Worm (Caenorhabditis elegans) whole organism, early embryonic: Measurements from ENCODE around the gene F55A11.11.

Experiments
- F13C5.2 ChIP-seq: sonication (generic microtip); optimal IDR thresholded peaks from 2 replicates; lab custom pipeline; 2017; ENCODE audit warnings: mild to moderate bottlenecking, missing genetic modification characterization, inconsistent platforms, missing compliant biosample characterization
- aly-1 ChIP-seq: sonication (generic microtip); optimal IDR thresholded peaks from 2 replicates; lab custom pipeline; 2016; ENCODE audit warnings: missing genetic modification characterization, missing compliant biosample characterization
- ama-1 ChIP-seq: fragments of 150-350 bp; optimal IDR thresholded peaks from 2 replicates; lab custom pipeline; 2014
- ceh-36 ChIP-seq: sonication (generic microtip); optimal IDR thresholded peaks from 2 replicates; lab custom pipeline; 2016; ENCODE audit warnings: missing genetic modification characterization, inconsistent platforms, missing compliant biosample characterization
- flt-1 ChIP-seq: fragments of 200-800 bp; sonication (Bioruptor generic); IDR thresholded peaks from 2 replicates; pipeline ENCODE4 v1.3.6; 2022; ENCODE audit warnings: missing genetic modification characterization, missing compliant biosample characterization
- hmg-4 ChIP-seq: fragments of 200-800 bp; sonication (Bioruptor generic); optimal IDR thresholded peaks from 2 replicates; lab custom pipeline; 2018; ENCODE audit warnings: mild to moderate bottlenecking, missing genetic modification characterization, missing compliant biosample characterization
- pes-1 ChIP-seq: fragments of 200-800 bp; sonication (Bioruptor generic); IDR thresholded peaks from 2 replicates; pipeline ENCODE4 v1.3.6; 2022; ENCODE audit warnings: missing genetic modification reagents, missing genetic modification characterization, missing compliant biosample characterization
- scrt-1 ChIP-seq: fragments of 200-800 bp; sonication (Bioruptor generic); IDR thresholded peaks from 2 replicates; pipeline ENCODE4 v1.3.6; 2022; ENCODE audit warnings: missing genetic modification characterization, missing compliant biosample characterization
- sea-1 ChIP-seq: fragments of 200-800 bp; sonication (Bioruptor generic); conservative IDR thresholded peaks from 2 replicates; pipeline ENCODE4 v1.3.6; 2022; ENCODE audit warnings: missing genetic modification characterization, missing compliant biosample characterization
- tbx-11 ChIP-seq: fragments of 200-800 bp; sonication (Bioruptor generic); IDR thresholded peaks from 2 replicates; pipeline ENCODE4 v1.3.6; 2022; ENCODE audit warnings: missing genetic modification characterization, missing compliant biosample characterization
- tbx-37 ChIP-seq: fragments of 200-800 bp; sonication (Bioruptor generic); conservative IDR thresholded peaks from 2 replicates; pipeline ENCODE4 v1.3.6; 2022; ENCODE audit warnings: missing genetic modification reagents, missing genetic modification characterization, missing compliant biosample characterization
- tra-4 ChIP-seq: sonication (generic microtip); optimal IDR thresholded peaks from 2 replicates; lab custom pipeline; 2017; ENCODE audit warnings: missing genetic modification characterization, missing compliant biosample characterization

DNA sequence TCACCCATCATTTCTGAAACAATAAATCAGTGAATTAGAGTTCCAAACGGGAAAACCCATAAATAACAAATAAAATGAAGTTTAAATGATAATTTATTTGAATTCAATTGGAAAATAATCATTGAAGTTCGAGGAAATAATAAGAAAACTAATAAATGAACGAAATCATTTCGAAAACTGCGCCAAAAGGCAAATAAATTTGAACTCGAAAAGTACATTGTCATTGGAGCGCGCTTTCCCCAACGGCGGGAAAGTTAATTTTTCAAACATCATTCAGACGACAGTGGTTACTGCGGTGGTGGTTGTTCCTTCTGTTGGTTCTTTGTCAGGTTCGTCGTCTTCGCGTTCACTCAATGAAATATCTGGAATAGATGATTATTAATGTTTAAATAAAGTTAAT is 49.5 kb upstream of the F55A11.11 start, which contains the start of gene npp-22:
- TF ChIP-seq tbx-37 (GFP tag; lab: Robert Waterston, UW): no peak
- TF ChIP-seq F13C5.2 (tag; lab: Kevin White, UChicago): no peak
- no peak for TF ChIP-seq tra-4 (tag; lab: Kevin White, UChicago)
- TF ChIP-seq sea-1 (GFP tag; lab: Robert Waterston, UW): no peak
- no peak for TF ChIP-seq scrt-1 (GFP tag; lab: Robert Waterston, UW)
- TF ChIP-seq ceh-36 (tag; lab: Kevin White, UChicago): no peak
- no peak for TF ChIP-seq tbx-11 (GFP tag; lab: Robert Waterston, UW)
- TF ChIP-seq ama-1 (lab: Kevin White, UChicago): no peak
- TF ChIP-seq flt-1 (GFP tag; lab: Robert Waterston, UW): no peak
- no peak for TF ChIP-seq pes-1 (GFP tag; lab: Robert Waterston, UW)
- TF ChIP-seq aly-1 (tag; lab: Kevin White, UChicago): no peak
- no peak for TF ChIP-seq hmg-4
